Fruit fly (Drosophila melanogaster) S2 (cell line): ENCODE measurements around the gene CG2533.
"Not testable (repeated sequence)": the region's sequence is repeated elsewhere in the genome, so short reads cannot be mapped to it uniquely, and the experiment has no call there.

Source experiments
- CG8478 ChIP-seq: fragments of >200 bp; optimal IDR thresholded peaks from 2 replicates; lab custom pipeline; 2018
- CTCF ChIP-seq, 2 experiments: fragments of >200 bp; optimal IDR thresholded peaks; 2 replicates each; lab custom pipeline; 2018

- not testable (repeated sequence) for TF ChIP-seq CG8478; CTCF (optimal IDR thresholded peaks at IDR 0.05; lab: Kevin White, UChicago)
Measured at dm6 chrX:11599589-11599988, 4.4 kb downstream of the CG2533 start, which contains the start of gene rho-4.
